Fruit fly (Drosophila melanogaster) whole organism, pupa: ENCODE data around the gene ova.

Experiments used
- CG10348 ChIP-seq: fragments of 200-800 bp; sonication (Bioruptor generic); IDR thresholded peaks from 2 replicates; pipeline ENCODE4 v1.3.6; 2022; ENCODE audit warnings: missing biosample characterization, missing genetic modification characterization
- CG12605 ChIP-seq: fragments of 200-800 bp; sonication (Bioruptor generic); IDR thresholded peaks from 2 replicates; pipeline ENCODE4 v1.3.6; 2022; ENCODE audit warnings: missing biosample characterization, missing genetic modification characterization
- CG13204 ChIP-seq: fragments of 200-800 bp; sonication (Bioruptor generic); optimal IDR thresholded peaks from 2 replicates; lab custom pipeline; 2018; ENCODE audit warnings: missing biosample characterization, mild to moderate bottlenecking, missing genetic modification characterization, moderate library complexity
- CG32121 ChIP-seq: fragments of 200-800 bp; sonication (Bioruptor generic); IDR thresholded peaks from 2 replicates; pipeline ENCODE4 v1.3.6; 2022; ENCODE audit warnings: missing biosample characterization, missing genetic modification characterization
- CG8159 ChIP-seq: fragments of 200-800 bp; sonication (Bioruptor generic); optimal IDR thresholded peaks from 3 replicates; lab custom pipeline; 2018; ENCODE audit warnings: missing biosample characterization, mild to moderate bottlenecking, missing genetic modification characterization, moderate library complexity
- CG8301 ChIP-seq: fragments of 200-800 bp; sonication (Bioruptor generic); optimal IDR thresholded peaks from 2 replicates; lab custom pipeline; 2018; ENCODE audit warnings: missing biosample characterization, mild to moderate bottlenecking, missing genetic modification characterization
- D1 ChIP-seq: fragments of 200-800 bp; sonication (Bioruptor generic); optimal IDR thresholded peaks from 2 replicates; lab custom pipeline; 2018; ENCODE audit warnings: missing biosample characterization, mild to moderate bottlenecking, missing genetic modification characterization, moderate library complexity
- EcR ChIP-seq: fragments of 200-800 bp; sonication (Bioruptor generic); optimal IDR thresholded peaks from 3 replicates; lab custom pipeline; 2019; ENCODE audit warnings: missing biosample characterization, missing genetic modification characterization, mild to moderate bottlenecking, moderate library complexity, missing genetic modification reagents
- Ets98B ChIP-seq: fragments of 200-800 bp; sonication (Bioruptor generic); IDR thresholded peaks from 2 replicates; pipeline ENCODE4 v1.3.6; 2022; ENCODE audit warnings: missing biosample characterization, missing genetic modification characterization
- Pif1B ChIP-seq: fragments of 200-800 bp; sonication (Bioruptor generic); optimal IDR thresholded peaks from 3 replicates; lab custom pipeline; 2016; ENCODE audit warnings: missing biosample characterization, missing genetic modification characterization
- fd96Ca ChIP-seq: fragments of 200-800 bp; sonication (Bioruptor generic); IDR thresholded peaks from 3 replicates; pipeline ENCODE4 v1.3.6; 2022; ENCODE audit warnings: missing biosample characterization, missing genetic modification characterization
- gl ChIP-seq: fragments of 200-800 bp; sonication (Bioruptor generic); optimal IDR thresholded peaks from 2 replicates; lab custom pipeline; 2018; ENCODE audit warnings: missing biosample characterization, mild to moderate bottlenecking, missing genetic modification characterization
- rn ChIP-seq: fragments of 200-800 bp; sonication (Bioruptor generic); IDR thresholded peaks from 2 replicates; pipeline ENCODE4 v1.3.6; 2022; ENCODE audit warnings: missing biosample characterization, missing genetic modification characterization

DNA sequence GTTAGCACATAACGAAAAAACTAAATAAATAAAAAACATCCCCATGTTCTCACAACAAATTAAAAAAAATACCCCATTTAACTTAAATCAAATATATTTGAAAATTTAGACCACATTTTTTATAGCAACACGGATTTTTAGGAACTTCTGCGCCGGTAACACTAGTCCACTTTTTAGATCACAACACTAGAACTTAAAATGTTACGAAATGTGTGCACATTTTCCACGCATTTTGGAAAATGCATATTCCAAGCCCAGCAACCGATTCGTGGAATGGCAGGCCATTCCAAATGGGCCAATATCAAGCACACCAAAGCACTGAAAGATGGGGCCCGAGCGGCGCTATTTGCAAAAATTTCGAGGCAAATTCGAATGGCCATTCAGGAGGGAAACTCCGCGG, 37.2 kb upstream of the ova start, which contains the start of gene CG4957:
- no peak for TF ChIP-seq gl (tag; lab: Kevin White, UChicago)
- TF ChIP-seq CG10348, result no peak
- TF ChIP-seq CG8159 (tag; lab: Kevin White, UChicago), result no peak
- no peak for TF ChIP-seq CG13204 (GFP tag; lab: Kevin White, UChicago)
- TF ChIP-seq CG8301 (tag; lab: Kevin White, UChicago), result no peak
- no peak for TF ChIP-seq fd96Ca (GFP tag; lab: Robert Waterston, UW)
- no peak for TF ChIP-seq Ets98B (GFP tag; lab: Robert Waterston, UW)
- no peak for TF ChIP-seq rn (GFP tag; lab: Robert Waterston, UW)
- TF ChIP-seq CG12605, result no peak
- no peak for TF ChIP-seq CG32121 (GFP tag; lab: Robert Waterston, UW)
- TF ChIP-seq D1 (tag; lab: Kevin White, UChicago), result no peak
- no peak for TF ChIP-seq Pif1B (GFP tag; lab: Kevin White, UChicago)
- no peak for TF ChIP-seq EcR (GFP tag; lab: Kevin White, UChicago)
